Worm (Caenorhabditis elegans) whole organism, L4/young adult: ENCODE measurements around the gene F59G1.8.

Experiments used
- W03F9.2 ChIP-seq: fragments of 150-350 bp; optimal IDR thresholded peaks from 2 replicates; lab custom pipeline; 2014; ENCODE audit warnings: missing biosample characterization, missing genetic modification characterization
- dao-5 ChIP-seq: sonication (generic microtip); optimal IDR thresholded peaks from 2 replicates; lab custom pipeline; 2016; ENCODE audit warnings: missing genotype, missing genetic modification characterization, moderate library complexity, missing compliant biosample characterization
- him-1 ChIP-seq: sonication (generic microtip); optimal IDR thresholded peaks from 2 replicates; lab custom pipeline; 2016; ENCODE audit warnings: missing genotype, missing genetic modification reagents, missing genetic modification characterization, missing compliant biosample characterization

DNA sequence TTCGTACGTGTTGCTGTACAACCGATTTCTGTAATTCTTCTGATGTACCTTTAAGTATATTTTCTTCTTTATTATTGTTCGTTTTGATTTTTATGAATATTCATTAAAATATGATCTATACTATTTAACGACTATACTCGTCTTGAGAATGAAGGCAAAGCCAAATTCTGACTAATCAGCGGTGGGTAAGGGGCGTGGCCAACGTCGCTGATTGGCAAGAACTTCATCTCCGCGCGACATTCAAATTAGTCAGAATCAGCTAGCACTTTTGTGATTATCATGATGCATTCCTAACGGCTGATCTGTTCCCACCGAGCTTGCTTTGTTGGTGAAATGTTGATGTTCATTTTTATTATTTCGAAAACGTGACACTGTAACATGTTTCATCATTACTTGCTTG lies 39.4 kb upstream of the F59G1.8 start:
- TF ChIP-seq W03F9.2 (tag; lab: Kevin White, UChicago): no peak
- no peak for TF ChIP-seq dao-5
- no peak for TF ChIP-seq him-1
